ENCODE assay signal across 2 fruit fly cellular contexts in the genomic region with DNA sequence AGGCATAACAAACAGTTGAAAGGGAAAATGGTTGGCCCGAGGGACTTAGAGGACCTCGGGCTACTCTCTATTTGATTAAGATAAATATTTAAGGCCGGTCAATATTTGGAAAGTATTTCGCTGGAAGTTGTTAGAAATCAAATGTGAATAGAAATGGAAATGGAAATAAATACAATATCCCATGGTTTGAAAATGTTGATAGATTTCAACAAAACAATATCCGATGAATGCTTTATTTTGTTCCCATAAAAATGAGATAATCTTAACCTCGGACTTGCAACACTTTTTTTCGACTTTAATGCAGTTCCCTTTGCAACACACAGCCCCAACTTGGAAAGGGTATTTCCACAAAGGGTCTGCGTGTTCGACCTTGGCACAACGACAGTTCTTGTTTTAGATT.
TF ChIP-seq lines count a peak whose summit lies in the region.

No protein-coding gene starts in this region.

- no peak for TF ChIP-seq CTCF in whole organism, embryonic (GFP tag; optimal IDR thresholded peaks at IDR 0.05; lab: Kevin White, UChicago)

TF ChIP-seq in whole organism, embryonic, 481 proteins besides CTCF, POLR2A, EP300 and RAD21 (continues in another document):
- TF ChIP-seq CG3281 (GFP tag; optimal IDR thresholded peaks at IDR 0.05; lab: Kevin White, UChicago), result peak; percentile 35
- no peak for TF ChIP-seq CG8478 (optimal IDR thresholded peaks at IDR 0.05; lab: Kevin White, UChicago)
- no peak for TF ChIP-seq YL-1 (GFP tag; optimal IDR thresholded peaks at IDR 0.05; lab: Kevin White, UChicago)
- peak; percentile 15 for TF ChIP-seq caup (GFP tag; optimal IDR thresholded peaks at IDR 0.05; lab: Kevin White, UChicago; ENCODE audit: severe bottlenecking)
- peak; percentile 30; the same call in 1 of the 2 replicates for TF ChIP-seq slbo (GFP tag; IDR thresholded peaks at IDR 0.05; lab: Robert Waterston, UW)
- peak; percentile 6 for TF ChIP-seq grn (GFP tag; optimal IDR thresholded peaks at IDR 0.05; lab: Kevin White, UChicago)
- peak; percentile 10 for TF ChIP-seq CG6854 (GFP tag; optimal IDR thresholded peaks at IDR 0.05; lab: Kevin White, UChicago)
- no peak for TF ChIP-seq CG8089 (GFP tag; optimal IDR thresholded peaks at IDR 0.05; lab: Kevin White, UChicago)
- TF ChIP-seq dysf (GFP tag; IDR thresholded peaks at IDR 0.05; lab: Robert Waterston, UW), result peak; percentile 33; the same call in 1 of the 3 replicates
- TF ChIP-seq Eip74EF (GFP tag; optimal IDR thresholded peaks at IDR 0.05; lab: Kevin White, UChicago), result peak in 1 of 2 experiments; percentile 23
- peak; percentile 15 for TF ChIP-seq gro (GFP tag; optimal IDR thresholded peaks at IDR 0.05; lab: Kevin White, UChicago)
- TF ChIP-seq bcd (GFP tag; optimal IDR thresholded peaks at IDR 0.05; lab: Kevin White, UChicago), result peak; percentile 17
- no peak for TF ChIP-seq CG8924 (tag; optimal IDR thresholded peaks at IDR 0.05; lab: Kevin White, UChicago)
- peak; percentile 12 for TF ChIP-seq Hmr (GFP tag; optimal IDR thresholded peaks at IDR 0.05; lab: Kevin White, UChicago)
- TF ChIP-seq CG34376 (GFP tag; optimal IDR thresholded peaks at IDR 0.05; lab: Kevin White, UChicago), result no peak
- TF ChIP-seq CG3838 (GFP tag; optimal IDR thresholded peaks at IDR 0.05; lab: Kevin White, UChicago), result no peak
- peak; percentile 17 for TF ChIP-seq CG15011 (GFP tag; optimal IDR thresholded peaks at IDR 0.05; lab: Kevin White, UChicago)
- TF ChIP-seq pros (GFP tag; optimal IDR thresholded peaks at IDR 0.05; lab: Kevin White, UChicago), result no peak
- no peak for TF ChIP-seq bbx (GFP tag; IDR thresholded peaks at IDR 0.05; lab: Robert Waterston, UW; ENCODE audit: partially characterized antibody)
- no peak for TF ChIP-seq CG12942 (GFP tag; optimal IDR thresholded peaks at IDR 0.05; lab: Kevin White, UChicago)
- no peak for TF ChIP-seq CG2129 (GFP tag; IDR thresholded peaks at IDR 0.05; lab: Robert Waterston, UW; ENCODE audit: partially characterized antibody)
- no peak for TF ChIP-seq ash1 (GFP tag; optimal IDR thresholded peaks at IDR 0.05; lab: Kevin White, UChicago)
- TF ChIP-seq CG9727 (GFP tag; optimal IDR thresholded peaks at IDR 0.05; lab: Kevin White, UChicago), result peak; percentile 47
- TF ChIP-seq CG11504 (tag; optimal IDR thresholded peaks at IDR 0.05; lab: Kevin White, UChicago), result peak; percentile 35
- TF ChIP-seq Med (GFP tag; lab: Kevin White, UChicago), result peak; percentile 62
- no peak for TF ChIP-seq Hr78 (GFP tag; optimal IDR thresholded peaks at IDR 0.05; lab: Kevin White, UChicago)
- peak; percentile 56 for TF ChIP-seq Meics (GFP tag; optimal IDR thresholded peaks at IDR 0.05; lab: Kevin White, UChicago)
- peak; percentile 26 for TF ChIP-seq CG7556 (GFP tag; optimal IDR thresholded peaks at IDR 0.05; lab: Kevin White, UChicago)
- no peak for TF ChIP-seq E2f1 (GFP tag; IDR thresholded peaks at IDR 0.05; lab: Robert Waterston, UW)
- peak; percentile 52 for TF ChIP-seq CG2678 (tag; optimal IDR thresholded peaks at IDR 0.05; lab: Kevin White, UChicago)
- TF ChIP-seq CG30431 (GFP tag; optimal IDR thresholded peaks at IDR 0.05; lab: Kevin White, UChicago), result no peak
- no peak for TF ChIP-seq her (GFP tag; optimal IDR thresholded peaks at IDR 0.05; lab: Kevin White, UChicago)
- peak; percentile 19 for TF ChIP-seq nmo (GFP tag; optimal IDR thresholded peaks at IDR 0.05; lab: Kevin White, UChicago)
- peak; percentile 61 for TF ChIP-seq CG7839 (tag; optimal IDR thresholded peaks at IDR 0.05; lab: Kevin White, UChicago)
- TF ChIP-seq CG18599 (GFP tag; optimal IDR thresholded peaks at IDR 0.05; lab: Kevin White, UChicago), result peak; percentile 65
- TF ChIP-seq dmrt99B (tag; optimal IDR thresholded peaks at IDR 0.05; lab: Kevin White, UChicago), result peak; percentile 20
- no peak for TF ChIP-seq Aef1 (GFP tag; IDR thresholded peaks at IDR 0.05; lab: Robert Waterston, UW)
- no peak for TF ChIP-seq CG30020 (tag; optimal IDR thresholded peaks at IDR 0.05; lab: Kevin White, UChicago)
- TF ChIP-seq CG2120 (GFP tag; optimal IDR thresholded peaks at IDR 0.05; lab: Kevin White, UChicago), result peak; percentile 29
- no peak for TF ChIP-seq usp (GFP tag; optimal IDR thresholded peaks at IDR 0.05; lab: Kevin White, UChicago)
- TF ChIP-seq HLH54F (GFP tag; optimal IDR thresholded peaks at IDR 0.05; lab: Kevin White, UChicago), result no peak
- peak; percentile 21 for TF ChIP-seq CG10147 (GFP tag; optimal IDR thresholded peaks at IDR 0.05; lab: Kevin White, UChicago)
- peak; percentile 28 for TF ChIP-seq CG13296 (GFP tag; optimal IDR thresholded peaks at IDR 0.05; lab: Kevin White, UChicago)

TF ChIP-seq in whole organism, prepupa, 60 proteins besides CTCF, POLR2A, EP300 and RAD21:
- no peak for TF ChIP-seq Sox15 (GFP tag; optimal IDR thresholded peaks at IDR 0.05; lab: Kevin White, UChicago)
- peak; percentile 28 for TF ChIP-seq svp (GFP tag; lab: Kevin White, UChicago)
- no peak for TF ChIP-seq Ets96B (tag; optimal IDR thresholded peaks at IDR 0.05; lab: Kevin White, UChicago)
- TF ChIP-seq Met (GFP tag; optimal IDR thresholded peaks at IDR 0.05; lab: Kevin White, UChicago), result no peak
- no peak for TF ChIP-seq fd85E (GFP tag; optimal IDR thresholded peaks at IDR 0.05; lab: Kevin White, UChicago)
- no peak for TF ChIP-seq fd59A (GFP tag; optimal IDR thresholded peaks at IDR 0.05; lab: Kevin White, UChicago)
- TF ChIP-seq salr (GFP tag; optimal IDR thresholded peaks at IDR 0.05; lab: Kevin White, UChicago), result no peak
- TF ChIP-seq CG31627 (GFP tag; optimal IDR thresholded peaks at IDR 0.05; lab: Kevin White, UChicago), result no peak
- TF ChIP-seq Eip78C (GFP tag; lab: Kevin White, UChicago), result peak; percentile 38
- TF ChIP-seq CG6276 (GFP tag; optimal IDR thresholded peaks at IDR 0.05; lab: Kevin White, UChicago), result no peak
